Fruit fly (Drosophila melanogaster) whole organism, prepupa: ENCODE results near the gene Usp12-46.

Experiments
- CG3919 ChIP-seq: fragments of 200-800 bp; sonication (Bioruptor generic); optimal IDR thresholded peaks from 3 replicates; lab custom pipeline; 2016; ENCODE audit warnings: missing biosample characterization, missing genetic modification characterization
- CG6792 ChIP-seq: fragments of 200-800 bp; sonication (Bioruptor generic); optimal IDR thresholded peaks from 3 replicates; lab custom pipeline; 2016; ENCODE audit warnings: missing biosample characterization, missing genetic modification characterization
- Gug ChIP-seq: fragments of 200-800 bp; sonication (Bioruptor generic); IDR thresholded peaks from 2 replicates; pipeline ENCODE4 v1.3.6; 2022; ENCODE audit warnings: missing biosample characterization, missing genetic modification characterization
- Met ChIP-seq: fragments of 200-800 bp; sonication (Bioruptor generic); optimal IDR thresholded peaks from 3 replicates; lab custom pipeline; 2016; ENCODE audit warnings: missing biosample characterization, missing genetic modification characterization
- net ChIP-seq: fragments of 200-800 bp; sonication (Bioruptor generic); optimal IDR thresholded peaks from 3 replicates; lab custom pipeline; 2016; ENCODE audit warnings: missing biosample characterization, missing genetic modification characterization

- TF ChIP-seq net (GFP tag; lab: Kevin White, UChicago) (no peak), Met (no peak), CG6792 (GFP tag; lab: Kevin White, UChicago) (no peak), CG3919 (no peak), Gug (no peak)
Observed at dm6 chr3R:22816078-22816436, 65.4 kb downstream of the Usp12-46 start, which contains the start of gene CG13840.
